Worm (Caenorhabditis elegans): ENCODE measurements around the gene sre-39.

DNA sequence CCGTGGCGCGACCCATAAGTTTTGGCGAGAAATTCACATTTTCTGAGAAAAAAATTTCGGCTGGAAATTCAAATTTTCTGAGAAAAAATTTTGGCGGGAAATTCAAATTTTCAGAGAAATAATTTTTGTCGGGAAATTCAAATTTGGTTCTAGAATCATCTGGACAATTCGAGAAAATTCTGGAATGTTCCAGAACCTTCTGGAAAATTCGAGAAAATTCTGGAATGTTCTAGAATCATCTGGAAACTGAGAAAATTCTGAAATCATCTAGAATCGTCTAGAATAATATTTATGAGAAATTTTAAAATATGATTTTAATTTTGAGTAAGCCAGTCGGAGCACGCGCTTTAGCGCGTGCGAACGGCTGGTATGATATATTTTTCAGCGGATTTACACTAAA, 2.2 kb upstream of the sre-39 start:
- no peak for TF ChIP-seq him-1 (tag; optimal IDR thresholded peaks at IDR 0.05)
- TF ChIP-seq W03F9.2 (tag; optimal IDR thresholded peaks at IDR 0.05) = no peak
